Worm (Caenorhabditis elegans) whole organism, mixed stage, embryonic: Measurements from ENCODE around the gene Y51H7C.10.

Source experiments
- blmp-1 ChIP-seq: fragments of 150-350 bp; optimal IDR thresholded peaks from 2 replicates; lab custom pipeline; 2014; ENCODE audit warnings: missing biosample characterization, missing genetic modification characterization
- ceh-39 ChIP-seq: fragments of 150-350 bp; optimal IDR thresholded peaks from 2 replicates; lab custom pipeline; 2014; ENCODE audit warnings: missing biosample characterization, missing genetic modification characterization
- ceh-43 ChIP-seq: fragments of 200-800 bp; sonication (Bioruptor generic); optimal IDR thresholded peaks from 2 replicates; lab custom pipeline; 2018; ENCODE audit warnings: mild to moderate bottlenecking, missing genetic modification characterization, moderate library complexity, missing compliant biosample characterization
- elt-1 ChIP-seq: sonication (generic microtip); optimal IDR thresholded peaks from 2 replicates; lab custom pipeline; 2017; ENCODE audit warnings: missing genetic modification characterization, mild to moderate bottlenecking, missing compliant biosample characterization, antibody characterized with exemption, moderate library complexity, borderline replicate concordance; ENCODE audit not compliant: insufficient read depth
- elt-3 ChIP-seq: fragments of 150-350 bp; optimal IDR thresholded peaks from 2 replicates; lab custom pipeline; 2014; ENCODE audit warnings: missing biosample characterization, missing genetic modification characterization
- flh-1 ChIP-seq: fragments of 200-800 bp; sonication (Bioruptor generic); optimal IDR thresholded peaks from 2 replicates; lab custom pipeline; 2018; ENCODE audit warnings: mild to moderate bottlenecking, missing genetic modification characterization, moderate library complexity, missing compliant biosample characterization
- mls-2 ChIP-seq: sonication (generic microtip); optimal IDR thresholded peaks from 2 replicates; lab custom pipeline; 2016; ENCODE audit warnings: mild to moderate bottlenecking, missing genetic modification characterization, moderate library complexity, missing compliant biosample characterization
- nhr-12 ChIP-seq: fragments of 150-350 bp; optimal IDR thresholded peaks from 2 replicates; lab custom pipeline; 2014; ENCODE audit warnings: missing biosample characterization, missing genetic modification characterization
- nhr-2 ChIP-seq: fragments of 150-350 bp; optimal IDR thresholded peaks from 2 replicates; lab custom pipeline; 2014; ENCODE audit warnings: missing biosample characterization, missing genetic modification characterization
- nhr-76 ChIP-seq: sonication (generic microtip); optimal IDR thresholded peaks from 2 replicates; lab custom pipeline; 2017; ENCODE audit warnings: missing biosample characterization, missing genetic modification characterization
- sem-2 ChIP-seq: fragments of 200-800 bp; sonication (Bioruptor generic); optimal IDR thresholded peaks from 2 replicates; lab custom pipeline; 2018; ENCODE audit warnings: mild to moderate bottlenecking, missing genetic modification characterization, missing compliant biosample characterization
- snpc-4 ChIP-seq: fragments of 150-350 bp; optimal IDR thresholded peaks from 2 replicates; lab custom pipeline; 2014; ENCODE audit warnings: missing biosample characterization, missing genetic modification characterization
- sptf-1 ChIP-seq: sonication (generic microtip); optimal IDR thresholded peaks from 2 replicates; lab custom pipeline; 2017; ENCODE audit warnings: mild to moderate bottlenecking, missing genetic modification characterization, moderate library complexity, missing compliant biosample characterization
- tbx-8 ChIP-seq: fragments of 200-800 bp; sonication (Bioruptor generic); optimal IDR thresholded peaks from 2 replicates; lab custom pipeline; 2018; ENCODE audit warnings: mild to moderate bottlenecking, missing genetic modification characterization, moderate library complexity, missing compliant biosample characterization
- unc-120 ChIP-seq: sonication (generic microtip); optimal IDR thresholded peaks from 2 replicates; lab custom pipeline; 2017; ENCODE audit warnings: missing genetic modification characterization, missing compliant biosample characterization; ENCODE audit not compliant: poor library complexity, severe bottlenecking
- unc-39 ChIP-seq: fragments of 150-350 bp; optimal IDR thresholded peaks from 2 replicates; lab custom pipeline; 2014; ENCODE audit warnings: missing biosample characterization, missing genetic modification characterization
- ztf-11 ChIP-seq: fragments of 150-350 bp; optimal IDR thresholded peaks from 2 replicates; lab custom pipeline; 2014; ENCODE audit warnings: missing biosample characterization, missing genetic modification characterization

The Y51H7C.10 gene

ce11 chrII:1372138-1372537 lies 51.4 kb downstream of the Y51H7C.10 start:
- no peak for TF ChIP-seq sem-2
- TF ChIP-seq unc-39 (tag; lab: Kevin White, UChicago) = no peak
- no peak for TF ChIP-seq ceh-39 (tag; lab: Kevin White, UChicago)
- TF ChIP-seq mls-2 (tag; lab: Kevin White, UChicago) = no peak
- TF ChIP-seq sptf-1 (tag; lab: Kevin White, UChicago) = no peak
- TF ChIP-seq nhr-76 (tag; lab: Kevin White, UChicago) = no peak
- TF ChIP-seq unc-120 (tag; lab: Kevin White, UChicago) = no peak
- no peak for TF ChIP-seq blmp-1
- no peak for TF ChIP-seq nhr-2 (tag; lab: Kevin White, UChicago)

- TF ChIP-seq nhr-76 (tag; lab: Kevin White, UChicago) (no peak), elt-1 (no peak), flh-1 (GFP tag; lab: Kevin White, UChicago) (no peak), mls-2 (tag; lab: Kevin White, UChicago) (no peak), ceh-43 (GFP tag; lab: Kevin White, UChicago) (no peak), snpc-4 (no peak), tbx-8 (GFP tag; lab: Kevin White, UChicago) (no peak), ztf-11 (no peak), nhr-12 (tag; lab: Kevin White, UChicago) (no peak), sem-2 (no peak), elt-3 (tag; lab: Kevin White, UChicago) (no peak)
Observed at ce11 chrII:1371533-1371932, 52.0 kb downstream of the Y51H7C.10 start.
